Worm (Caenorhabditis elegans) whole organism, L2 larva: ENCODE data around the gene smu-2.

ENCODE experiments used
- blmp-1 ChIP-seq: sonication (generic microtip); optimal IDR thresholded peaks from 2 replicates; lab custom pipeline; 2017; ENCODE audit warnings: missing genetic modification characterization, mild to moderate bottlenecking, missing compliant biosample characterization, antibody characterized with exemption, moderate library complexity; ENCODE audit not compliant: insufficient read depth
- ceh-82 ChIP-seq: fragments of 150-350 bp; optimal IDR thresholded peaks from 2 replicates; lab custom pipeline; 2014; ENCODE audit warnings: missing biosample characterization, missing genetic modification characterization
- lsy-2 ChIP-seq, 2 experiments: fragments of 150-350 bp in 1 of 2; sonication (generic microtip) in 1 of 2; optimal IDR thresholded peaks; 2 replicates each; lab custom pipeline; 2014 to 2017; ENCODE audit warnings: missing biosample characterization in 2 of 2, missing genetic modification characterization in 2 of 2
- nhr-237 ChIP-seq: fragments of 150-350 bp; optimal IDR thresholded peaks from 2 replicates; lab custom pipeline; 2014; ENCODE audit warnings: missing biosample characterization, missing genetic modification characterization
- unc-55 ChIP-seq: fragments of 150-350 bp; sonication (generic microtip); optimal IDR thresholded peaks from 3 replicates; lab custom pipeline; 2014; ENCODE audit warnings: missing biosample characterization, missing genetic modification reagents, missing genetic modification characterization
- ztf-11 ChIP-seq: sonication (generic microtip); optimal IDR thresholded peaks from 2 replicates; lab custom pipeline; 2017; ENCODE audit warnings: missing biosample characterization, missing genetic modification characterization

- TF ChIP-seq unc-55 (GFP tag; lab: Kevin White, UChicago) (no peak), blmp-1 (tag; lab: Kevin White, UChicago) (no peak), lsy-2 (tag; optimal IDR thresholded peaks at IDR 0.05; lab: Kevin White, UChicago) (no peak), ceh-82 (tag; lab: Kevin White, UChicago) (no peak), ztf-11 (tag; lab: Kevin White, UChicago) (no peak), nhr-237 (tag; lab: Kevin White, UChicago) (no peak)
Measured at ce11 chrII:3458209-3458608, 24.0 kb upstream of the smu-2 start, which contains the start of the genes C16C8.26 and C16C8.19.
